Fruit fly (Drosophila melanogaster) S2 (cell line): Measurements from ENCODE around the gene CG12728.

ENCODE experiments used
- CG8478 ChIP-seq: fragments of >200 bp; optimal IDR thresholded peaks from 2 replicates; lab custom pipeline; 2018
- CTCF ChIP-seq, 2 experiments: fragments of >200 bp; optimal IDR thresholded peaks; 2 replicates each; lab custom pipeline; 2018

DNA sequence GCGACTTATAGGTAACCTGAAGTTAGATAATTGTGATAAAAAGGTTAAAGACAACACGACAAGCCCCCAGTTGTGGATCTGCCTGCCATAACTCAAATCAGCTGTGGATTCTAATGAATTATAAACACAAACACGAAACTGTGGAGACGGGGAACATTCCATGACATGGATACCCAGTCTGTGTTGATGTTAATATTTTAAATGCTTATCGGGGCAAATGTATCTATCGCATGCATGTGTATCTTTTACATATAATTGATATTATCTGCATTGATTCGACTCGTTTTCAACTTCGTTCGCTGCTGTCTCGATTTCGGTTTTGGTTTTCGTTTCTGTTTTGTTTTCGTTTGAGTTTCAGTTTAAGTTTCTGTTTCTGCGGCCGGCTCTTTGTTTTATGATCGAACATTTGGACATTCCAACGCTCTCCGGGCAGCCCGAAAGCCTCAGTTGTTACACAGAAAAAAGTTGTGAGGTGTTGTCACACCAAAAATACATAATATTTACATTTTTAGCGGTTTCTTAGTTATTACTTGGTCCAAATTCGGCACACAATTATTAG is 50.4 kb downstream of the CG12728 start:
- TF ChIP-seq CG8478 (no peak), CTCF (optimal IDR thresholded peaks at IDR 0.05; lab: Kevin White, UChicago) (no peak)
